Worm (Caenorhabditis elegans): ENCODE measurements around the gene ndub-6.

DNA sequence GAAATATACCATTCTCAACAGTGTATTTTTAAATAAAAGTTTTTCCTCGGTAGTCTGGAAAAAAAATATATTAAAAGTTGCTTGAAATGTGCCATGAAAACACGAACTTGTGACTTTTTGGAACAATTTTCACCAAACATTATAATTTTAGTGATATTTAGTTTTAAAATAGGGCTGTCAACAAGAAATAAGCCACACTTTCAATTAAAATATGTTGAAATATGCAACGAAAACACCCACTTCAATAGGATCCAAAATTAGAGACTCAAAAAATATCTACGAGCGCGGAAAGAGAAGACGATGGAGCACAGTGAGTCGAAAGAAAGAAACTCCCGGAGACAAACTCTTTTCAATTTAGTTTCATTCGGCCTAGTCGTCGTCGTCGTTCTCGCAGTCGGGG is 41.3 kb downstream of the ndub-6 start, which contains the start of gene ZK792.12:
- no peak for TF ChIP-seq ceh-13 (GFP tag; optimal IDR thresholded peaks at IDR 0.05)
- no peak for TF ChIP-seq flt-1 (GFP tag; IDR thresholded peaks at IDR 0.05)
- TF ChIP-seq pes-1 (GFP tag; IDR thresholded peaks at IDR 0.05), result no peak
- TF ChIP-seq hmg-4 (GFP tag; optimal IDR thresholded peaks at IDR 0.05), result no peak
- no peak for TF ChIP-seq tra-4 (tag; optimal IDR thresholded peaks at IDR 0.05)
- TF ChIP-seq ama-1 (optimal IDR thresholded peaks at IDR 0.05), result no peak
- TF ChIP-seq ceh-36 (tag; optimal IDR thresholded peaks at IDR 0.05), result no peak
- no peak for TF ChIP-seq scrt-1 (GFP tag; IDR thresholded peaks at IDR 0.05)
- TF ChIP-seq tbx-11 (GFP tag; IDR thresholded peaks at IDR 0.05), result no peak
- no peak for TF ChIP-seq hmbx-1 (tag; optimal IDR thresholded peaks at IDR 0.05)
- TF ChIP-seq ets-7 (tag; optimal IDR thresholded peaks at IDR 0.05), result no peak

Data from whole organism, early embryonic.